Worm (Caenorhabditis elegans) whole organism, L1 larva: ENCODE results near the gene nspc-1.
A peak's percentile ranks its signal among the peaks of the same experiment; 100 is the strongest.
"Not testable (repeated sequence)": the region's sequence is repeated elsewhere in the genome, so short reads cannot be mapped to it uniquely, and the experiment has no call there.

Source experiments
- C04F5.9 ChIP-seq: sonication (generic microtip); optimal IDR thresholded peaks from 2 replicates; lab custom pipeline; 2016; ENCODE audit warnings: missing genetic modification characterization, missing compliant biosample characterization
- C34B4.2 ChIP-seq: sonication (generic microtip); optimal IDR thresholded peaks from 2 replicates; lab custom pipeline; 2017; ENCODE audit warnings: mild to moderate bottlenecking, missing genetic modification characterization, missing compliant biosample characterization
- Y116A8C.19 ChIP-seq: sonication (generic microtip); optimal IDR thresholded peaks from 2 replicates; lab custom pipeline; 2016; ENCODE audit warnings: missing compliant biosample characterization, missing genetic modification characterization, borderline replicate concordance
- ama-1 ChIP-seq: fragments of 150-350 bp; optimal IDR thresholded peaks from 2 replicates; lab custom pipeline; 2014
- blmp-1 ChIP-seq: fragments of 150-350 bp; optimal IDR thresholded peaks from 2 replicates; lab custom pipeline; 2014; ENCODE audit warnings: missing biosample characterization, missing genetic modification characterization
- ceh-88 ChIP-seq: fragments of 200-800 bp; sonication (Bioruptor generic); IDR thresholded peaks from 2 replicates; pipeline ENCODE4 v1.3.6; 2022; ENCODE audit warnings: missing genetic modification characterization, missing compliant biosample characterization
- ceh-90 ChIP-seq: sonication (generic microtip); optimal IDR thresholded peaks from 2 replicates; lab custom pipeline; 2016; ENCODE audit warnings: missing genetic modification characterization, missing compliant biosample characterization
- dpl-1 ChIP-seq, 3 experiments: fragments of 150-350 bp in 2 of 3; sonication (generic microtip) in 1 of 3; optimal IDR thresholded peaks; 2 replicates each; lab custom pipeline; 2014 to 2017; ENCODE audit warnings: missing biosample characterization in 3 of 3, missing genetic modification characterization in 3 of 3, missing genetic modification reagents in 3 of 3
- dsc-1 ChIP-seq: sonication (generic microtip); optimal IDR thresholded peaks from 2 replicates; lab custom pipeline; 2016; ENCODE audit warnings: mild to moderate bottlenecking, missing genetic modification characterization, missing compliant biosample characterization
- efl-1 ChIP-seq, 4 experiments: fragments of 150-350 bp; optimal IDR thresholded peaks in 3 of 4; peaks in 1 of 4; 1 replicate in 1 of 4; 2 replicates in 3 of 4; lab custom pipeline; 2014; ENCODE audit warnings: missing biosample characterization in 2 of 4, missing genetic modification characterization in 2 of 4, missing genetic modification reagents in 2 of 4
- efl-3 ChIP-seq: fragments of 200-800 bp; sonication (Bioruptor generic); optimal IDR thresholded peaks from 2 replicates; lab custom pipeline; 2018; ENCODE audit warnings: mild to moderate bottlenecking, missing genetic modification characterization, missing compliant biosample characterization
- egl-27 ChIP-seq, 2 experiments: fragments of 150-350 bp in 1 of 2; sonication (generic microtip); optimal IDR thresholded peaks; 3 replicates each; lab custom pipeline; 2017 to 2018; ENCODE audit warnings: missing biosample characterization in 2 of 2, missing genetic modification characterization in 2 of 2, missing genetic modification reagents in 2 of 2
- elt-2 ChIP-seq: sonication (generic microtip); optimal IDR thresholded peaks from 2 replicates; lab custom pipeline; 2016; ENCODE audit warnings: missing genetic modification characterization, mild to moderate bottlenecking, inconsistent platforms, missing compliant biosample characterization, missing genetic modification reagents
- fkh-8 ChIP-seq: sonication (generic microtip); optimal IDR thresholded peaks from 2 replicates; lab custom pipeline; 2016; ENCODE audit warnings: mild to moderate bottlenecking, missing genetic modification characterization, missing compliant biosample characterization
- hlh-17 ChIP-seq: fragments of 200-800 bp; sonication (Bioruptor generic); optimal IDR thresholded peaks from 2 replicates; lab custom pipeline; 2018; ENCODE audit warnings: missing genetic modification characterization, mild to moderate bottlenecking, missing compliant biosample characterization, moderate library complexity, borderline replicate concordance
- lin-13 ChIP-seq: fragments of 150-350 bp; optimal IDR thresholded peaks from 2 replicates; lab custom pipeline; 2014; ENCODE audit warnings: missing biosample characterization, missing genetic modification reagents, missing genetic modification characterization
- lin-14 ChIP-seq: fragments of 200-800 bp; sonication (Bioruptor generic); optimal IDR thresholded peaks from 2 replicates; lab custom pipeline; 2018; ENCODE audit warnings: mild to moderate bottlenecking, missing genetic modification characterization, moderate library complexity, missing compliant biosample characterization
- lsy-2 ChIP-seq, 2 experiments: fragments of 150-350 bp; optimal IDR thresholded peaks; 2 replicates each; lab custom pipeline; 2014; ENCODE audit warnings: missing biosample characterization in 2 of 2, missing genetic modification characterization in 2 of 2
- mef-2 ChIP-seq: fragments of 150-350 bp; optimal IDR thresholded peaks from 2 replicates; lab custom pipeline; 2014; ENCODE audit warnings: missing biosample characterization, missing genetic modification characterization
- nhr-11 ChIP-seq: fragments of 150-350 bp; optimal IDR thresholded peaks from 2 replicates; lab custom pipeline; 2014; ENCODE audit warnings: missing biosample characterization, missing genetic modification characterization
- nhr-12 ChIP-seq: sonication (generic microtip); optimal IDR thresholded peaks from 2 replicates; lab custom pipeline; 2017; ENCODE audit warnings: missing biosample characterization, missing genetic modification characterization
- nhr-19 ChIP-seq: fragments of 200-800 bp; sonication (Bioruptor generic); conservative IDR thresholded peaks from 2 replicates; pipeline ENCODE4 v1.3.6; 2022; ENCODE audit warnings: missing genetic modification characterization, missing compliant biosample characterization
- nhr-47 ChIP-seq: sonication (generic microtip); optimal IDR thresholded peaks from 2 replicates; lab custom pipeline; 2016; ENCODE audit warnings: mild to moderate bottlenecking, missing genetic modification characterization, moderate library complexity, missing compliant biosample characterization
- nhr-71 ChIP-seq: sonication (generic microtip); optimal IDR thresholded peaks from 2 replicates; lab custom pipeline; 2016; ENCODE audit warnings: mild to moderate bottlenecking, missing genetic modification characterization, moderate library complexity, missing compliant biosample characterization
- nhr-84 ChIP-seq: sonication (generic microtip); optimal IDR thresholded peaks from 2 replicates; lab custom pipeline; 2017; ENCODE audit warnings: missing biosample characterization, missing genetic modification characterization
- rnt-1 ChIP-seq: sonication (generic microtip); optimal IDR thresholded peaks from 2 replicates; lab custom pipeline; 2016; ENCODE audit warnings: mild to moderate bottlenecking, missing genetic modification characterization, moderate library complexity, missing compliant biosample characterization
- snu-23 ChIP-seq: sonication (generic microtip); optimal IDR thresholded peaks from 2 replicates; lab custom pipeline; 2016; ENCODE audit warnings: missing genetic modification characterization, missing compliant biosample characterization
- sox-4 ChIP-seq: sonication (generic microtip); optimal IDR thresholded peaks from 2 replicates; lab custom pipeline; 2016; ENCODE audit warnings: missing genetic modification characterization, missing compliant biosample characterization
- sup-37 ChIP-seq: fragments of 200-800 bp; sonication (Bioruptor generic); optimal IDR thresholded peaks from 2 replicates; lab custom pipeline; 2018; ENCODE audit warnings: mild to moderate bottlenecking, missing genetic modification characterization, missing compliant biosample characterization
- tbx-2 ChIP-seq: sonication (generic microtip); optimal IDR thresholded peaks from 2 replicates; lab custom pipeline; 2016; ENCODE audit warnings: missing genetic modification characterization, missing compliant biosample characterization
- unc-62 ChIP-seq: fragments of 150-350 bp; optimal IDR thresholded peaks from 2 replicates; lab custom pipeline; 2014; ENCODE audit warnings: missing biosample characterization, missing genetic modification reagents, missing genetic modification characterization
- unc-86 ChIP-seq: sonication (generic microtip); optimal IDR thresholded peaks from 2 replicates; lab custom pipeline; 2016; ENCODE audit warnings: missing genetic modification characterization, missing compliant biosample characterization
- unc-98 ChIP-seq: fragments of 200-800 bp; sonication (Bioruptor generic); IDR thresholded peaks from 2 replicates; pipeline ENCODE4 v1.3.6; 2022; ENCODE audit warnings: missing genetic modification characterization, missing compliant biosample characterization
- zip-4 ChIP-seq: fragments of 200-800 bp; sonication (Bioruptor generic); optimal IDR thresholded peaks from 2 replicates; lab custom pipeline; 2018; ENCODE audit warnings: mild to moderate bottlenecking, missing genetic modification characterization, moderate library complexity, missing compliant biosample characterization

Gene nspc-1

DNA sequence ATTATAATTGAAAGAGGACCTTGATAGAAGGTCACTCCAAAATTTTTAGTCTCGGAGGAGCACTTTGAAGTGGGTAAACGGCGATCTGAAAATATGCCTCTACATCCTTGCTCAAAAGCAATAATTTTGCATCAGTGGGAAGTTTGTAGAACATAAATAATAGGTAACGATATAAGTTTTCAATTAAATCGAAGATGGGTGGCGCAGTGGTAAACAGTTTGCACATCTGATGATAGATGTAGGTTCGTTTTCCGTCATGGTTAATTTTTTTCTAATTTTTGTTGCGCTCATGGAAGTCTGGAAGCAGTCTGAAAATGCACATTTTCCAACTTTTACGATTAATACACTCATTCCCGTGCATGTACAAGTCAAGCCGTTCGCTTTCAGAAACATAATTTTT is 42.9 kb upstream of the nspc-1 start:
- not testable (repeated sequence) for TF ChIP-seq efl-1 (optimal IDR thresholded peaks at IDR 0.05; lab: Kevin White, UChicago)
- TF ChIP-seq efl-1 (GFP tag; optimal IDR thresholded peaks at IDR 0.05 in 1 of 2; lab: Kevin White, UChicago) = peak in 1 of 2 experiments; percentile 5

DNA sequence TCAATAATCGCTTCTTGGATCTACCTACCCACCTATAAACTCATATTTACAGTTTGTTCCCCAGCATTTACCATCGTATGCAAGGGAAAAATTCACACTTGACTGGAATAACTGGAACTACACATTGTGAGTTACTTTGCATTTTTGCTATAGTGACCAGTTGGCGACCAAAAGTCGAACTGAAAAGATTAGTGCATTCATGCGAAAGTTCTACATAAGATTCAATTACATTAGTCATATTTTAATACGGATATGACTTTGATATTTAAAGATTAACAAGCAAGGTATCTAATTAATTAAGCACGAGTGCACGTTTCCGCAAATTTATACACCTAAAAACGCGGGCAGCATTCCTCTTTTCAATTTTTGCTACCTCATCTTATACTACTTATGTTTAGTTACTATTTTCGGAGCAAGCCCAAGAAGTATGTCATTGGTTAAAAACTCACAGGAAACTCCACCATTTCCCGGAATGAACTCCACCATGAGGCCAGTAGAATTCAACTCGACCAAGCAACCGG is 36.2 kb upstream of the nspc-1 start, which contains the start of gene jmjd-3.1:
jmjd-3.1 (plus strand) TSS at position 51 of the 521 bp plus-strand sequence.
- TF ChIP-seq sup-37 (GFP tag; lab: Kevin White, UChicago) (no peak), ceh-90 (tag; lab: Kevin White, UChicago) (no peak), dsc-1 (tag; lab: Kevin White, UChicago) (peak; percentile 89), unc-86 (no peak), efl-3 (GFP tag; lab: Kevin White, UChicago) (no peak), nhr-71 (peak; percentile 16), nhr-47 (tag; lab: Kevin White, UChicago) (peak; percentile 38), fkh-8 (peak; percentile 7), sox-4 (tag; lab: Kevin White, UChicago) (peak; percentile 6), lsy-2 (tag; optimal IDR thresholded peaks at IDR 0.05; lab: Kevin White, UChicago) (no peak), unc-98 (no peak), blmp-1 (tag; lab: Kevin White, UChicago) (no peak), snu-23 (GFP tag; lab: Kevin White, UChicago) (no peak)

DNA sequence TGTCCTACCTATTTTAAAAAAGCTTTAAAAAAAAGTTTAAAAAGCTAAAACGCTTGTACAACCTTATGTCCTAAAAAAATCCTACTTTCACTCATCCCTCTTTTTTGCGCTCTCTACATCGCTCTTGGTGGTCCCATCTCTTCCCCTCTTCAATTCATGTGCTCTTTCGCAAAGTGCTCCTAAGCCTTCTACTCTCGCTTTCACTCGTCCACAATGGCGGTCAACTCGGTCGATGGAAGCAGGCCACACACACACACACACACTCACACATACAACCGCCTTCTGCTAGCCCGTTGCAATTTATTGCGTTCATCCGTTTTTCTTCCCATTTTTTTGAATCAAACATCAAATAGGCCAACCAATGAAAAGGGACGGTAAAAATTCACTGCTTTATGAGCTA is 34.3 kb upstream of the nspc-1 start:
- no peak for TF ChIP-seq egl-27 (tag; optimal IDR thresholded peaks at IDR 0.05; lab: Kevin White, UChicago)
- peak; percentile 43 for TF ChIP-seq rnt-1 (tag; lab: Kevin White, UChicago)
- peak; percentile 19 for TF ChIP-seq nhr-71
- peak; percentile 14 for TF ChIP-seq snu-23 (GFP tag; lab: Kevin White, UChicago)
- TF ChIP-seq lin-14 (GFP tag; lab: Kevin White, UChicago) = peak; percentile 59
- TF ChIP-seq ama-1 = no peak
- no peak for TF ChIP-seq C04F5.9 (tag; lab: Kevin White, UChicago)
- no peak for TF ChIP-seq dpl-1 (GFP tag; optimal IDR thresholded peaks at IDR 0.05; lab: Kevin White, UChicago)
- no peak for TF ChIP-seq C34B4.2
- no peak for TF ChIP-seq tbx-2 (tag; lab: Kevin White, UChicago)
- no peak for TF ChIP-seq hlh-17 (GFP tag; lab: Kevin White, UChicago)
- no peak for TF ChIP-seq mef-2
- TF ChIP-seq Y116A8C.19 = no peak
- no peak for TF ChIP-seq nhr-12
- TF ChIP-seq zip-4 (GFP tag; lab: Kevin White, UChicago) = no peak
- TF ChIP-seq nhr-11 (tag; lab: Kevin White, UChicago) = no peak
- peak; percentile 5 for TF ChIP-seq dsc-1 (tag; lab: Kevin White, UChicago)
- no peak for TF ChIP-seq efl-1 (optimal IDR thresholded peaks at IDR 0.05; lab: Kevin White, UChicago)
- TF ChIP-seq efl-1 (GFP tag; optimal IDR thresholded peaks at IDR 0.05 in 1 of 2; lab: Kevin White, UChicago) = peak in 1 of 2 experiments; percentile 88
- TF ChIP-seq blmp-1 (tag; lab: Kevin White, UChicago) = peak; percentile 10
- no peak for TF ChIP-seq lin-13 (GFP tag; lab: Kevin White, UChicago)
- no peak for TF ChIP-seq nhr-19 (GFP tag; lab: Robert Waterston, UW)
- TF ChIP-seq nhr-47 (tag; lab: Kevin White, UChicago) = peak; percentile 5
- no peak for TF ChIP-seq nhr-84 (tag; lab: Kevin White, UChicago)
- no peak for TF ChIP-seq unc-62 (GFP tag; lab: Kevin White, UChicago)
- TF ChIP-seq, all 84 proteins: peak for 8

DNA sequence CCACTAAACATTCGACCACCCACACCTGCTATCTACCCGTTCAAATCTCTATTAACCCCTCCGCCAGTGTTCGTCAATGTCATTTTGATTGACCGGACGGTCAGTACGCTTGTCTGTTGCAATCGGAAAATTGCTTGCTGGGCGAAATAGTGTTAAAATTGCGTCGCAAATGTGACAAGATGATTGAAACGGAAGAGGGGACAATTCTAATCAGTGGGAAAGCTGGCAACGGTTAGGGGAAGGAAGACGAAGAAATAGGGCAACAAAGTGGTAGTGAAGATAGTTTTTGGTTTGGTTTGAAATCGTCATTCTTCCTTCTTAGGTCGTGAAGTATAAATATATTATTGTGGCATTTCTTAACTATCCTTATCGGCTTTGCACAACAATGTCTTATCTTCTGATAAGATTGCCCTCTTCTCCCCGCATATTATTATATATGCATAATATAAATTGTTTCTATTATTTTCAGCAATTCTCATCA is 33.6 kb upstream of the nspc-1 start:
- TF ChIP-seq blmp-1 (tag; lab: Kevin White, UChicago) (peak; percentile 30), efl-1 (optimal IDR thresholded peaks at IDR 0.05; lab: Kevin White, UChicago) (no peak), efl-1 (GFP tag; optimal IDR thresholded peaks at IDR 0.05 in 1 of 2; lab: Kevin White, UChicago) (peak in 1 of 2 experiments; percentile 4), ceh-88 (GFP tag; lab: Robert Waterston, UW) (no peak), elt-2 (peak; percentile 86)
